Worm (Caenorhabditis elegans) whole organism, L2 larva: ENCODE measurements around the gene C17H12.12.

Experiments used
- C34F6.9 ChIP-seq: fragments of 150-350 bp; optimal IDR thresholded peaks from 2 replicates; lab custom pipeline; 2014; ENCODE audit warnings: missing biosample characterization, missing genetic modification characterization
- F13H6.1 ChIP-seq: sonication (generic microtip); optimal IDR thresholded peaks from 2 replicates; lab custom pipeline; 2016; ENCODE audit warnings: missing genetic modification characterization, missing compliant biosample characterization
- R02D3.7 ChIP-seq: fragments of 150-350 bp; optimal IDR thresholded peaks from 2 replicates; lab custom pipeline; 2014; ENCODE audit warnings: missing biosample characterization, missing genetic modification characterization
- Y55F3AM.14 ChIP-seq: fragments of 200-800 bp; sonication (Bioruptor generic); optimal IDR thresholded peaks from 2 replicates; lab custom pipeline; 2018; ENCODE audit warnings: mild to moderate bottlenecking, missing genetic modification characterization, missing compliant biosample characterization
- ZK546.5 ChIP-seq: sonication (generic microtip); optimal IDR thresholded peaks from 2 replicates; lab custom pipeline; 2017; ENCODE audit warnings: missing biosample characterization, missing genetic modification characterization
- alr-1 ChIP-seq: fragments of 150-350 bp; optimal IDR thresholded peaks from 2 replicates; lab custom pipeline; 2014; ENCODE audit warnings: missing biosample characterization, missing genetic modification characterization
- ama-1 ChIP-seq: fragments of 150-350 bp; optimal IDR thresholded peaks from 2 replicates; lab custom pipeline; 2018; ENCODE audit warnings: inconsistent platforms
- blmp-1 ChIP-seq: sonication (generic microtip); optimal IDR thresholded peaks from 2 replicates; lab custom pipeline; 2017; ENCODE audit warnings: missing genetic modification characterization, mild to moderate bottlenecking, missing compliant biosample characterization, antibody characterized with exemption, moderate library complexity; ENCODE audit not compliant: insufficient read depth
- ceh-16 ChIP-seq: fragments of 150-350 bp; optimal IDR thresholded peaks from 2 replicates; lab custom pipeline; 2014; ENCODE audit warnings: missing biosample characterization, missing genetic modification characterization
- ceh-82 ChIP-seq: fragments of 150-350 bp; optimal IDR thresholded peaks from 2 replicates; lab custom pipeline; 2014; ENCODE audit warnings: missing biosample characterization, missing genetic modification characterization
- crh-2 ChIP-seq: sonication (generic microtip); optimal IDR thresholded peaks from 2 replicates; lab custom pipeline; 2017; ENCODE audit warnings: missing biosample characterization, missing genetic modification characterization
- dmd-4 ChIP-seq: sonication (generic microtip); optimal IDR thresholded peaks from 2 replicates; lab custom pipeline; 2017; ENCODE audit warnings: missing biosample characterization, missing genetic modification characterization
- egl-27 ChIP-seq: sonication (generic microtip); optimal IDR thresholded peaks from 3 replicates; lab custom pipeline; 2017; ENCODE audit warnings: missing biosample characterization, missing genetic modification reagents, missing genetic modification characterization
- elt-1 ChIP-seq: fragments of 150-350 bp; optimal IDR thresholded peaks from 2 replicates; lab custom pipeline; 2014; ENCODE audit warnings: missing biosample characterization, missing genetic modification characterization
- fos-1 ChIP-seq: fragments of 150-350 bp; optimal IDR thresholded peaks from 2 replicates; lab custom pipeline; 2014; ENCODE audit warnings: missing biosample characterization, missing genetic modification characterization
- gmeb-1 ChIP-seq: fragments of 150-350 bp; optimal IDR thresholded peaks from 2 replicates; lab custom pipeline; 2014; ENCODE audit warnings: missing biosample characterization, missing genetic modification characterization
- lin-11 ChIP-seq: fragments of 150-350 bp; sonication (generic microtip); optimal IDR thresholded peaks from 2 replicates; lab custom pipeline; 2014; ENCODE audit warnings: missing biosample characterization, missing genetic modification characterization, inconsistent platforms, mixed read lengths
- lin-13 ChIP-seq: fragments of 150-350 bp; optimal IDR thresholded peaks from 2 replicates; lab custom pipeline; 2014; ENCODE audit warnings: missing biosample characterization, missing genetic modification reagents, missing genetic modification characterization
- lin-39 ChIP-seq: fragments of 150-350 bp; optimal IDR thresholded peaks from 2 replicates; lab custom pipeline; 2014; ENCODE audit warnings: missing biosample characterization, missing genetic modification reagents, missing genetic modification characterization
- lsy-2 ChIP-seq, 2 experiments: fragments of 150-350 bp in 1 of 2; sonication (generic microtip) in 1 of 2; optimal IDR thresholded peaks; 2 replicates each; lab custom pipeline; 2014 to 2017; ENCODE audit warnings: missing biosample characterization in 2 of 2, missing genetic modification characterization in 2 of 2
- mbf-1 ChIP-seq: sonication (generic microtip); optimal IDR thresholded peaks from 2 replicates; lab custom pipeline; 2017; ENCODE audit warnings: missing biosample characterization, missing genetic modification characterization
- mdl-1 ChIP-seq, 2 experiments: fragments of 150-350 bp in 1 of 2; sonication (generic microtip) in 1 of 2; optimal IDR thresholded peaks; 2 replicates each; lab custom pipeline; 2017; ENCODE audit warnings: missing biosample characterization in 2 of 2, missing genetic modification characterization in 2 of 2
- nhr-10 ChIP-seq: sonication (generic microtip); optimal IDR thresholded peaks from 2 replicates; lab custom pipeline; 2017; ENCODE audit warnings: missing biosample characterization, missing genetic modification characterization
- nhr-11 ChIP-seq: fragments of 150-350 bp; optimal IDR thresholded peaks from 2 replicates; lab custom pipeline; 2014; ENCODE audit warnings: missing biosample characterization, missing genetic modification characterization
- nhr-12 ChIP-seq: fragments of 150-350 bp; optimal IDR thresholded peaks from 2 replicates; lab custom pipeline; 2014; ENCODE audit warnings: missing biosample characterization, missing genetic modification characterization
- nhr-129 ChIP-seq: fragments of 150-350 bp; optimal IDR thresholded peaks from 2 replicates; lab custom pipeline; 2014; ENCODE audit warnings: missing biosample characterization, missing genetic modification characterization
- nhr-21 ChIP-seq: fragments of 150-350 bp; optimal IDR thresholded peaks from 2 replicates; lab custom pipeline; 2014; ENCODE audit warnings: missing biosample characterization, missing genetic modification characterization
- nhr-23 ChIP-seq: fragments of 150-350 bp; optimal IDR thresholded peaks from 2 replicates; lab custom pipeline; 2014; ENCODE audit warnings: missing biosample characterization, missing genetic modification reagents, missing genetic modification characterization
- nhr-237 ChIP-seq: fragments of 150-350 bp; optimal IDR thresholded peaks from 2 replicates; lab custom pipeline; 2014; ENCODE audit warnings: missing biosample characterization, missing genetic modification characterization
- nhr-25 ChIP-seq: fragments of 150-350 bp; sonication (generic microtip); optimal IDR thresholded peaks from 3 replicates; lab custom pipeline; 2014; ENCODE audit warnings: missing biosample characterization, missing genetic modification characterization
- nhr-6 ChIP-seq: fragments of 150-350 bp; optimal IDR thresholded peaks from 2 replicates; lab custom pipeline; 2014; ENCODE audit warnings: missing biosample characterization, missing genetic modification characterization
- nhr-77 ChIP-seq: fragments of 150-350 bp; optimal IDR thresholded peaks from 2 replicates; lab custom pipeline; 2014; ENCODE audit warnings: missing biosample characterization, missing genetic modification characterization
- peb-1 ChIP-seq: fragments of 150-350 bp; optimal IDR thresholded peaks from 2 replicates; lab custom pipeline; 2014; ENCODE audit warnings: missing biosample characterization, missing genetic modification characterization
- sem-4 ChIP-seq: fragments of 150-350 bp; optimal IDR thresholded peaks from 2 replicates; lab custom pipeline; 2014; ENCODE audit warnings: missing biosample characterization, missing genetic modification reagents, missing genetic modification characterization
- skn-1 ChIP-seq: sonication (generic microtip); optimal IDR thresholded peaks from 2 replicates; lab custom pipeline; 2017; ENCODE audit warnings: missing biosample characterization, missing genetic modification characterization
- sma-3 ChIP-seq: sonication (generic microtip); optimal IDR thresholded peaks from 2 replicates; lab custom pipeline; 2016; ENCODE audit warnings: missing genetic modification reagents, missing genetic modification characterization, missing compliant biosample characterization
- sma-9 ChIP-seq, 2 experiments: fragments of 150-350 bp in 1 of 2; sonication (generic microtip) in 1 of 2; optimal IDR thresholded peaks; 2 replicates each; lab custom pipeline; 2014 to 2016; ENCODE audit warnings: missing genetic modification characterization in 2 of 2, mild to moderate bottlenecking in 1 of 2, missing biosample characterization in 1 of 2, missing compliant biosample characterization in 1 of 2, missing genetic modification reagents in 1 of 2, moderate library complexity in 1 of 2
- snpc-4 ChIP-seq: fragments of 150-350 bp; optimal IDR thresholded peaks from 2 replicates; lab custom pipeline; 2014; ENCODE audit warnings: missing biosample characterization, missing genetic modification characterization
- unc-39 ChIP-seq: fragments of 150-350 bp; optimal IDR thresholded peaks from 2 replicates; lab custom pipeline; 2014; ENCODE audit warnings: missing biosample characterization, missing genetic modification characterization
- unc-55 ChIP-seq: fragments of 150-350 bp; sonication (generic microtip); optimal IDR thresholded peaks from 3 replicates; lab custom pipeline; 2014; ENCODE audit warnings: missing biosample characterization, missing genetic modification reagents, missing genetic modification characterization
- unc-62 ChIP-seq: fragments of 150-350 bp; optimal IDR thresholded peaks from 2 replicates; lab custom pipeline; 2014; ENCODE audit warnings: missing biosample characterization, missing genetic modification reagents, missing genetic modification characterization
- zag-1 ChIP-seq: fragments of 150-350 bp; optimal IDR thresholded peaks from 2 replicates; lab custom pipeline; 2014; ENCODE audit warnings: missing biosample characterization, missing genetic modification characterization
- ztf-1 ChIP-seq: fragments of 200-800 bp; sonication (Bioruptor generic); conservative IDR thresholded peaks from 2 replicates; pipeline ENCODE4 v1.3.6; 2022; ENCODE audit warnings: missing genetic modification characterization, missing compliant biosample characterization
- ztf-11 ChIP-seq: sonication (generic microtip); optimal IDR thresholded peaks from 2 replicates; lab custom pipeline; 2017; ENCODE audit warnings: missing biosample characterization, missing genetic modification characterization
- ztf-4 ChIP-seq: fragments of 150-350 bp; optimal IDR thresholded peaks from 2 replicates; lab custom pipeline; 2014; ENCODE audit warnings: missing biosample characterization, missing genetic modification characterization

C17H12.12 gene

DNA sequence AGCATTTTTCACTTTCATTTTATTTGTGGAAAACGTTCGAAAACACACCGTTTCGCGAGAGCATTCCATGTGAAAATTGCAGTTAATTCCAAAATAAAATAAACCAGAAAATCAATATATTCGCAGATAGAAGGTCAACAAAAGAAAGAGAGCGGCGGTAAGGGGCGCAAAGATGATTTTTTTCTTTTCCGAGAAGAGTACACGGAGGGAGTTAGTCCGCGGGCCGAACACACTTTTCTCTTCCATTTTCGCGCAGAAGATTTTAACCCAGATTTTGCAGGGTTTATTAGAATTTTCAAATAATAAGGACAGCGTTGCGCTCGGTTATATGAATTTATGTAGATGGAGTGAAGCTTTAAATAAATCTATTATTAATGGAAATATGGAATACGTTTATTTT lies 48.1 kb upstream of the C17H12.12 start (continued):
- TF ChIP-seq C34F6.9 (tag; lab: Kevin White, UChicago): peak; percentile 28
- no peak for TF ChIP-seq ztf-11 (tag; lab: Kevin White, UChicago)

DNA sequence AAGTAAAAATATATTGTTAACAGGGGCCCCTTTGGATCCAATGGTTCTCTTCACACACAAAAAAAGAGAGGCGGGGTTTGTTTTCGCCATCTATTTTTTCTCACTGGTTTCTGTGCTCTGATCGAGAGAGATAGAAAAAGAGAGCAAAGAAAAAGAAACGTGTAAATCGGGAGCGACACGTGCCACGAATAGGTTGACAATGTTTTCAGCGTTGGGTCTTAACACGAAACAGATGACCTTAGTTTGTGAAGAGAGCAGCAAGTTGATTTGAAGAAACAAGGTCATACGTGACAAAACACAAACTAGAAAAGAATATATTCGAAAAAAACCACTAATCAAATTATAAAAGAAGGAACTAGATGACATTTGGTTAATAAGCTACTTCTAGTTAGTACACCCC lies 47.2 kb upstream of the C17H12.12 start, which contains the start of gene lin-45:
TSS of gene lin-45 (minus strand) at position 82 of the 400 bp plus-strand sequence.
- peak; percentile 15 for TF ChIP-seq F13H6.1 (tag; lab: Kevin White, UChicago)
- no peak for TF ChIP-seq nhr-23 (tag; lab: Kevin White, UChicago)
- peak; percentile 28 for TF ChIP-seq sma-9 (GFP tag; optimal IDR thresholded peaks at IDR 0.05; lab: Kevin White, UChicago)
- TF ChIP-seq sma-9 (tag; optimal IDR thresholded peaks at IDR 0.05; lab: Kevin White, UChicago): no peak
- TF ChIP-seq C34F6.9 (tag; lab: Kevin White, UChicago): peak; percentile 36
- no peak for TF ChIP-seq ZK546.5 (tag; lab: Kevin White, UChicago)
- peak; percentile 69 for TF ChIP-seq nhr-129 (tag; lab: Kevin White, UChicago)

DNA sequence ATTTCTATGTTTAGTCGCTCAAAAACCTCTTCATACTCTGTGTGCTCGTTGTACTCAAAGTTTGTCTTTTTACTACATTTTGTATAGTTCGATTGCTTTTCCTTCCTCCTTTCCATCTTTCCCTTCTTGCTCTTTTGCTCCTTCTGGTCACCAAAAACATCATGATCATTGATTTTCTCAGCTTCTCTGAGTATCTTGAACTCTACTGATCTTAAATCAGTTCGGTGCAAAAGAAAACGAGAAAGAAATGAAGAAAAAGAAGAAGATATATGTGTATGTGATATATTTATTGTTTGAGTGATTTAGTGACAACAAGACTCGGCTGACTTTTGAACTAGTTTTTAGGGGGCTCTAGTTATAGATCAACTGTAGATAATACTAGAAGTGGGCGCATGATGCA lies 45.6 kb upstream of the C17H12.12 start:
- TF ChIP-seq sma-9 (GFP tag; optimal IDR thresholded peaks at IDR 0.05; lab: Kevin White, UChicago) (peak; percentile 76), sma-9 (tag; optimal IDR thresholded peaks at IDR 0.05; lab: Kevin White, UChicago) (no peak), F13H6.1 (tag; lab: Kevin White, UChicago) (peak; percentile 37), sem-4 (tag; lab: Kevin White, UChicago) (no peak), mbf-1 (tag; lab: Kevin White, UChicago) (no peak), C34F6.9 (tag; lab: Kevin White, UChicago) (peak; percentile 19), lsy-2 (tag; optimal IDR thresholded peaks at IDR 0.05; lab: Kevin White, UChicago) (peak in 1 of 2 experiments; percentile 18)

DNA sequence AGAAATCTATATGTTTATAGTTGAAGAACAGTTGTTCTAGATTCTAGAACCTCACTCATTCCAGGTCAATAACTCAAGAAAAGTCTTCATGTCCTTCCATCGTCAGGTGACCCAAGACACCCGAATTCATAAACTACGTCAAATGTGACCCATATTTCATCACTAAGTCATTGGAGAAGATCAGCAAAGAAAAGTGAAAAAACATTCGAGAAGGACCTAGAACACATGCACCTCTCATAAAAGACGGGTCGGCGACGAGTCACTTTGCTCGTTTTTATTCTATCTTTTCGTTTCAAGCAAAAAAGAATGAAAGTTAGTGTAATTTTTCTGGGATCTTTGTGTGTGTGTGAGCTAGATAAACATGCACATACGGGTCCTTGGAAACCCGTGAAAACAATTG lies 44.5 kb upstream of the C17H12.12 start:
- TF ChIP-seq nhr-129 (tag; lab: Kevin White, UChicago) (peak; percentile 74), skn-1 (tag; lab: Kevin White, UChicago) (no peak), snpc-4 (tag; lab: Kevin White, UChicago) (no peak), blmp-1 (tag; lab: Kevin White, UChicago) (no peak), R02D3.7 (no peak), lin-11 (tag; lab: Kevin White, UChicago) (no peak), mbf-1 (tag; lab: Kevin White, UChicago) (no peak), fos-1 (tag; lab: Kevin White, UChicago) (no peak), ztf-4 (tag; lab: Kevin White, UChicago) (peak; percentile 68), sma-3 (GFP tag; lab: Kevin White, UChicago) (no peak), zag-1 (no peak), lin-39 (no peak), sma-9 (GFP tag; optimal IDR thresholded peaks at IDR 0.05; lab: Kevin White, UChicago) (peak; percentile 81), sma-9 (tag; optimal IDR thresholded peaks at IDR 0.05; lab: Kevin White, UChicago) (no peak), F13H6.1 (tag; lab: Kevin White, UChicago) (peak; percentile 74), nhr-6 (tag; lab: Kevin White, UChicago) (peak; percentile 57), unc-39 (tag; lab: Kevin White, UChicago) (no peak), lin-13 (GFP tag; lab: Kevin White, UChicago) (no peak), nhr-12 (no peak), unc-62 (no peak), nhr-10 (tag; lab: Kevin White, UChicago) (no peak), Y55F3AM.14 (GFP tag; lab: Kevin White, UChicago) (no peak), nhr-77 (no peak), gmeb-1 (tag; lab: Kevin White, UChicago) (no peak), ama-1 (no peak), ceh-16 (tag; lab: Kevin White, UChicago) (no peak), ZK546.5 (tag; lab: Kevin White, UChicago) (no peak), nhr-237 (no peak), nhr-23 (tag; lab: Kevin White, UChicago) (no peak), ztf-11 (tag; lab: Kevin White, UChicago) (no peak), nhr-21 (tag; lab: Kevin White, UChicago) (no peak), unc-55 (GFP tag; lab: Kevin White, UChicago) (no peak), ceh-82 (tag; lab: Kevin White, UChicago) (no peak), peb-1 (tag; lab: Kevin White, UChicago) (no peak), lsy-2 (tag; optimal IDR thresholded peaks at IDR 0.05; lab: Kevin White, UChicago) (peak in 1 of 2 experiments; percentile 63), egl-27 (tag; lab: Kevin White, UChicago) (no peak), nhr-11 (no peak), elt-1 (tag; lab: Kevin White, UChicago) (no peak), crh-2 (tag; lab: Kevin White, UChicago) (peak; percentile 25), nhr-25 (no peak), dmd-4 (tag; lab: Kevin White, UChicago) (no peak), C34F6.9 (tag; lab: Kevin White, UChicago) (peak; percentile 41), alr-1 (tag; lab: Kevin White, UChicago) (no peak), sem-4 (tag; lab: Kevin White, UChicago) (peak; percentile 57), mdl-1 (tag; optimal IDR thresholded peaks at IDR 0.05; lab: Kevin White, UChicago) (no peak), ztf-1 (GFP tag; lab: Robert Waterston, UW) (no peak)
